Fruit fly (Drosophila melanogaster) whole organism, wandering third instar larva: Measurements from ENCODE around the gene Acp1.

Experiments used
- Abd-B ChIP-seq: fragments of >200 bp; optimal IDR thresholded peaks from 2 replicates; lab custom pipeline; 2017; ENCODE audit warnings: missing biosample characterization, missing genetic modification characterization
- CG32264 ChIP-seq: fragments of 200-800 bp; sonication (Bioruptor generic); optimal IDR thresholded peaks from 2 replicates; lab custom pipeline; 2016; ENCODE audit warnings: missing biosample characterization, missing genetic modification characterization
- CG9705 ChIP-seq: fragments of 200-800 bp; sonication (Bioruptor generic); optimal IDR thresholded peaks from 2 replicates; lab custom pipeline; 2018; ENCODE audit warnings: missing biosample characterization, mild to moderate bottlenecking, missing genetic modification characterization
- CrebA ChIP-seq: fragments of 200-800 bp; sonication (Bioruptor generic); optimal IDR thresholded peaks from 2 replicates; lab custom pipeline; 2016; ENCODE audit warnings: missing biosample characterization, mild to moderate bottlenecking, missing genetic modification characterization, borderline replicate concordance
- Dfd ChIP-seq: fragments of >200 bp; optimal IDR thresholded peaks from 2 replicates; lab custom pipeline; 2017; ENCODE audit warnings: missing biosample characterization, missing genetic modification characterization
- Dif ChIP-seq: fragments of 200-275, 200-300 bp; sonication (Bioruptor generic); optimal IDR thresholded peaks from 2 replicates; lab custom pipeline; 2018; ENCODE audit warnings: missing biosample characterization, missing genetic modification characterization; ENCODE audit not compliant: partially characterized antibody
- GATAd ChIP-seq: sonication (Bioruptor generic); optimal IDR thresholded peaks from 2 replicates; lab custom pipeline; 2016; ENCODE audit warnings: missing biosample characterization, missing genetic modification characterization
- HLH106 ChIP-seq: fragments of 200-800 bp; optimal IDR thresholded peaks from 3 replicates; lab custom pipeline; 2019; ENCODE audit warnings: missing biosample characterization, mild to moderate bottlenecking, missing genetic modification characterization, moderate library complexity
- Hnf4 ChIP-seq: fragments of 200-800 bp; sonication (Bioruptor generic); optimal IDR thresholded peaks from 2 replicates; lab custom pipeline; 2016; ENCODE audit warnings: missing biosample characterization, mild to moderate bottlenecking, missing genetic modification characterization
- Hr78 ChIP-seq: fragments of >200 bp; optimal IDR thresholded peaks from 2 replicates; lab custom pipeline; 2017; ENCODE audit warnings: missing biosample characterization, missing genetic modification characterization
- Hr83 ChIP-seq: fragments of 200-300 bp; sonication (Bioruptor generic); optimal IDR thresholded peaks from 2 replicates; lab custom pipeline; 2016; ENCODE audit warnings: missing biosample characterization, mild to moderate bottlenecking, missing genetic modification characterization, moderate library complexity; ENCODE audit not compliant: poor library complexity, severe bottlenecking
- Jra ChIP-seq: sonication (Bioruptor generic); optimal IDR thresholded peaks from 2 replicates; lab custom pipeline; 2016; ENCODE audit warnings: missing biosample characterization, missing genetic modification characterization
- Mio ChIP-seq: sonication (Bioruptor generic); optimal IDR thresholded peaks from 2 replicates; lab custom pipeline; 2016; ENCODE audit warnings: missing biosample characterization, missing genetic modification characterization
- Myc ChIP-seq: fragments of >200 bp; optimal IDR thresholded peaks from 2 replicates; lab custom pipeline; 2017
- N ChIP-seq: fragments of >200 bp; optimal IDR thresholded peaks from 2 replicates; lab custom pipeline; 2018; ENCODE audit warnings: missing biosample characterization, missing external identifiers, missing genetic modification characterization
- OdsH ChIP-seq: fragments of 200-800 bp; sonication (Bioruptor generic); optimal IDR thresholded peaks from 2 replicates; lab custom pipeline; 2016; ENCODE audit warnings: missing biosample characterization, mild to moderate bottlenecking, missing genetic modification characterization
- Rel ChIP-seq, 2 experiments: fragments of 200-800 bp; sonication (Bioruptor generic) in 1 of 2; optimal IDR thresholded peaks; 2 replicates in 1 of 2; 3 replicates in 1 of 2; lab custom pipeline; 2016 to 2019; ENCODE audit warnings: mild to moderate bottlenecking in 2 of 2, missing biosample characterization in 2 of 2, missing genetic modification characterization in 2 of 2, moderate library complexity in 1 of 2
- Sp1 ChIP-seq: fragments of 200-800 bp; sonication (Bioruptor generic); optimal IDR thresholded peaks from 3 replicates; lab custom pipeline; 2019; ENCODE audit warnings: missing biosample characterization, mild to moderate bottlenecking, missing genetic modification characterization, moderate library complexity
- Vsx2 ChIP-seq: fragments of 200-300, 225-300 bp; sonication (Bioruptor generic); optimal IDR thresholded peaks from 2 replicates; lab custom pipeline; 2018; ENCODE audit warnings: missing biosample characterization, missing genetic modification characterization; ENCODE audit not compliant: partially characterized antibody
- br ChIP-seq: fragments of 200-800 bp; sonication (Bioruptor generic); optimal IDR thresholded peaks from 2 replicates; lab custom pipeline; 2016; ENCODE audit warnings: missing biosample characterization, missing genetic modification characterization
- brk ChIP-seq: fragments of 200-800 bp; sonication (Bioruptor generic); optimal IDR thresholded peaks from 2 replicates; lab custom pipeline; 2016; ENCODE audit warnings: missing biosample characterization, mild to moderate bottlenecking, missing genetic modification characterization
- dl ChIP-seq, 2 experiments: fragments of 175-275, 200-275 bp in 1 of 2; fragments of 200-275 bp in 1 of 2; sonication (Bioruptor generic); optimal IDR thresholded peaks; lab custom pipeline; 2018; ENCODE audit warnings: mild to moderate bottlenecking in 2 of 2, missing biosample characterization in 2 of 2, missing genetic modification characterization in 2 of 2, moderate library complexity in 2 of 2; ENCODE audit not compliant: partially characterized antibody in 2 of 2, insufficient read depth in 1 of 2
- dmrt93B ChIP-seq: fragments of 200-800 bp; sonication (Bioruptor generic); optimal IDR thresholded peaks from 2 replicates; lab custom pipeline; 2018; ENCODE audit warnings: missing biosample characterization, mild to moderate bottlenecking, missing genetic modification characterization
- dsf ChIP-seq: sonication (Bioruptor generic); optimal IDR thresholded peaks from 2 replicates; lab custom pipeline; 2016; ENCODE audit warnings: missing biosample characterization, missing genetic modification characterization, borderline replicate concordance
- ey ChIP-seq: fragments of 200-800 bp; sonication (Bioruptor generic); optimal IDR thresholded peaks from 2 replicates; lab custom pipeline; 2016; ENCODE audit warnings: missing biosample characterization, missing genetic modification characterization
- foxo ChIP-seq, 2 experiments: fragments of 200-800 bp; sonication (Bioruptor generic); optimal IDR thresholded peaks; 2 replicates in 1 of 2; 3 replicates in 1 of 2; lab custom pipeline; 2016 to 2017; ENCODE audit warnings: missing biosample characterization in 2 of 2, missing genetic modification characterization in 2 of 2
- fru ChIP-seq: fragments of 200-800 bp; sonication (Bioruptor generic); optimal IDR thresholded peaks from 3 replicates; lab custom pipeline; 2016; ENCODE audit warnings: missing biosample characterization, mild to moderate bottlenecking, missing genetic modification characterization
- h ChIP-seq: fragments of 200-800 bp; sonication (Bioruptor generic); optimal IDR thresholded peaks from 3 replicates; lab custom pipeline; 2016; ENCODE audit warnings: missing biosample characterization, mild to moderate bottlenecking, missing genetic modification characterization
- jim ChIP-seq: fragments of 175-275, 200-325 bp; sonication (Bioruptor generic); optimal IDR thresholded peaks from 2 replicates; lab custom pipeline; 2016; ENCODE audit warnings: missing biosample characterization, mild to moderate bottlenecking, missing genetic modification characterization
- lola ChIP-seq: fragments of >200 bp; optimal IDR thresholded peaks from 2 replicates; lab custom pipeline; 2017; ENCODE audit warnings: missing biosample characterization, missing genetic modification characterization
- pan ChIP-seq: fragments of >200 bp; optimal IDR thresholded peaks from 2 replicates; lab custom pipeline; 2017
- psq ChIP-seq: fragments of 200-800 bp; sonication (Bioruptor generic); optimal IDR thresholded peaks from 3 replicates; lab custom pipeline; 2017; ENCODE audit warnings: missing biosample characterization, mild to moderate bottlenecking, missing genetic modification characterization, moderate library complexity
- rgr ChIP-seq: fragments of 200-800 bp; sonication (Bioruptor generic); optimal IDR thresholded peaks from 3 replicates; lab custom pipeline; 2016; ENCODE audit warnings: missing biosample characterization, mild to moderate bottlenecking, missing genetic modification characterization
- sage ChIP-seq: fragments of 200-800 bp; sonication (Bioruptor generic); optimal IDR thresholded peaks from 2 replicates; lab custom pipeline; 2016; ENCODE audit warnings: missing biosample characterization, mild to moderate bottlenecking, missing genetic modification characterization
- sv ChIP-seq: fragments of 200-800 bp; sonication (Bioruptor generic); optimal IDR thresholded peaks from 3 replicates; lab custom pipeline; 2016; ENCODE audit warnings: missing biosample characterization, missing genetic modification characterization
- tai ChIP-seq: sonication (Bioruptor generic); optimal IDR thresholded peaks from 2 replicates; lab custom pipeline; 2016; ENCODE audit warnings: missing biosample characterization, missing genetic modification characterization
- usp ChIP-seq: fragments of >200 bp; optimal IDR thresholded peaks from 2 replicates; lab custom pipeline; 2017; ENCODE audit warnings: missing biosample characterization, missing genetic modification characterization
- woc ChIP-seq: sonication (Bioruptor generic); optimal IDR thresholded peaks from 2 replicates; lab custom pipeline; 2016; ENCODE audit warnings: missing biosample characterization, mild to moderate bottlenecking, missing genetic modification characterization

Acp1 gene

DNA sequence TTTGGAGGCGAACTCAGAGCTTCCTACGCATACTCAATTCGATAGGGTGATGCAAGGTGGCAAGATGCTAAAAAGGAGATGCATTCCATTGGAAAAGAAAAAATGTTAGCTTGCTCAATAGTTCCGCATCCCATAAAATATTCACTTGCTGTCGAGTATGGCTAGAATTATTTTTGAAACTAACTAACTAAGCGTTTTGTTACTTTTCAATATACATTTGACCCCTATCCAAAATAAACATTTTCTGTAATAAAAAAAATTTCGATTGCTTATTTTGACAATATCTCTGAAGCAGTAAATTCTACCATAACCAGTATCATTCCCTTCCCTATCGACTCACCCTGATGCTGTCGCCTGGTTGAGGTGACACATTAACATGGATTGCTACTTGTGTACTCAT, 37.8 kb downstream of the Acp1 start (continued):
- no peak for TF ChIP-seq sage (GFP tag; lab: Kevin White, UChicago)
- no peak for TF ChIP-seq Mio (GFP tag; lab: Kevin White, UChicago)
- TF ChIP-seq pan (lab: Kevin White, UChicago) = no peak
- TF ChIP-seq Jra = peak; percentile 34
- no peak for TF ChIP-seq dsf (GFP tag; lab: Kevin White, UChicago)
- no peak for TF ChIP-seq brk
- peak; percentile 37 for TF ChIP-seq woc (GFP tag; lab: Kevin White, UChicago)
- TF ChIP-seq br (GFP tag; lab: Kevin White, UChicago) = peak; percentile 84

DNA sequence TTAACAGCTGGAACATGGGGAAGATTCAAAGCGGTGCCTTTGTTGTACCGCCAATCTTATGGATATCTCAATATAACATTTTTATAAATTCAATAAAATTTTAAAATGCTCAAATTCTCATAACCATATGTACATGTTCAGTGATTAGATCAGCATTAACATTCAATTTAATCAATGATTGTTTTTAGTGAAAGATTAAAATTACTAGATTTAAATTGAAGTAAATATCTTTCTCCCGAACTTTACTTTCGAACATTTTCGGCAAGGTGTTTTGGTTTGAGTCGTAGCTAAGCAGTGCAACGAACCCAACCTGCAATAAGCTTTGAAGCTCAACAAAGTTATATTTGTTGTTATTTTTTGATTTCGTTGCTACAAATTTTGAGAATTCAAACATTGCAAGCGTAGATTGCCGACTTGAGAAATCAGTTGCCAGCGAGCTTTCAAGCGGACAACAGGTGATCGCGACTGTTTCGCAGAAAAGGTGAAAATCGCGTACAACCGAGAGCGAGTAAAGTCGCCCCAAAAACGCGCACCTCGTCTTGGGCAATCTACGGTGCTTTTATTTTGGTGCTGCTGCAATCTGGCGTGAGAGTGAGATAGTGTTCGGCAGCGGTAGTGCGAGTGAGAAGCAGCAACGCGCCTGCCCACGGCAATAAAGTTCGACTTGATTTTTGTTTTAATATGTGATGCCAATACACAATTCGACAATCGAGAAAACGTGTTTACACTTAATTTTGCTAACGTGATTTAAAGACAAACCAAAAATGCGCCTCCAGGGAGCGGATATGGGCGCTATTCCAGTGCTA, 38.8 kb downstream of the Acp1 start, which contains the start of gene Tep3:
Tep3 (plus strand) TSS at position 423 of the 806 bp plus-strand sequence.
- peak; percentile 42 for TF ChIP-seq HLH106 (tag; lab: Kevin White, UChicago)
- no peak for TF ChIP-seq OdsH (GFP tag; lab: Kevin White, UChicago)
- TF ChIP-seq dsf (GFP tag; lab: Kevin White, UChicago) = no peak
- TF ChIP-seq pan (lab: Kevin White, UChicago) = no peak
- TF ChIP-seq h (GFP tag; lab: Kevin White, UChicago) = peak; percentile 42
- TF ChIP-seq GATAd (GFP tag; lab: Kevin White, UChicago) = no peak
- TF ChIP-seq dmrt93B (GFP tag; lab: Kevin White, UChicago) = no peak
- peak; percentile 43 for TF ChIP-seq rgr (GFP tag; lab: Kevin White, UChicago)
- TF ChIP-seq Rel (GFP tag; optimal IDR thresholded peaks at IDR 0.05; lab: Kevin White, UChicago) = no peak
- no peak for TF ChIP-seq Rel (tag; optimal IDR thresholded peaks at IDR 0.05; lab: Kevin White, UChicago)
- no peak for TF ChIP-seq Mio (GFP tag; lab: Kevin White, UChicago)
- TF ChIP-seq brk = peak; percentile 5
- TF ChIP-seq psq (GFP tag; lab: Kevin White, UChicago) = peak; percentile 35
- peak; percentile 38 for TF ChIP-seq ey (GFP tag; lab: Kevin White, UChicago)
- no peak for TF ChIP-seq Abd-B (GFP tag; lab: Kevin White, UChicago)
- peak; percentile 36 for TF ChIP-seq Hnf4
- no peak for TF ChIP-seq CG9705 (GFP tag; lab: Kevin White, UChicago)
- TF ChIP-seq N (GFP tag; lab: Kevin White, UChicago) = no peak
- TF ChIP-seq CrebA (GFP tag; lab: Kevin White, UChicago) = peak; percentile 2
- TF ChIP-seq foxo (GFP tag; optimal IDR thresholded peaks at IDR 0.05; lab: Kevin White, UChicago) = peak in 1 of 2 experiments; percentile 42
- no peak for TF ChIP-seq Hr83 (GFP tag; lab: Kevin White, UChicago)
- no peak for TF ChIP-seq dl (GFP tag; optimal IDR thresholded peaks at IDR 0.05; lab: Kevin White, UChicago; ENCODE audit: insufficient read depth in 1 of 2, partially characterized antibody in 2 of 2)
- TF ChIP-seq tai (GFP tag; lab: Kevin White, UChicago) = peak; percentile 32
- no peak for TF ChIP-seq woc (GFP tag; lab: Kevin White, UChicago)
- no peak for TF ChIP-seq CG32264 (GFP tag; lab: Kevin White, UChicago)
- TF ChIP-seq Hr78 (GFP tag; lab: Kevin White, UChicago) = no peak
- peak; percentile 48 for TF ChIP-seq Myc (lab: Kevin White, UChicago)
- peak; percentile 90 for TF ChIP-seq fru (GFP tag; lab: Kevin White, UChicago)
- TF ChIP-seq usp (GFP tag; lab: Kevin White, UChicago) = no peak
- no peak for TF ChIP-seq lola (GFP tag; lab: Kevin White, UChicago)
- TF ChIP-seq Jra = no peak
- TF ChIP-seq Dif = peak; percentile 41
- no peak for TF ChIP-seq Sp1 (GFP tag; lab: Kevin White, UChicago)
- peak; percentile 34 for TF ChIP-seq sage (GFP tag; lab: Kevin White, UChicago)
- no peak for TF ChIP-seq Vsx2 (GFP tag; lab: Kevin White, UChicago)
- TF ChIP-seq Dfd = no peak
- no peak for TF ChIP-seq jim
- no peak for TF ChIP-seq br (GFP tag; lab: Kevin White, UChicago)
- peak; percentile 37 for TF ChIP-seq sv
- TF ChIP-seq, all 38 proteins: peak for 15
